Fruit fly (Drosophila melanogaster): Measurements from ENCODE around the gene CG33965.

CG33965 gene

DNA sequence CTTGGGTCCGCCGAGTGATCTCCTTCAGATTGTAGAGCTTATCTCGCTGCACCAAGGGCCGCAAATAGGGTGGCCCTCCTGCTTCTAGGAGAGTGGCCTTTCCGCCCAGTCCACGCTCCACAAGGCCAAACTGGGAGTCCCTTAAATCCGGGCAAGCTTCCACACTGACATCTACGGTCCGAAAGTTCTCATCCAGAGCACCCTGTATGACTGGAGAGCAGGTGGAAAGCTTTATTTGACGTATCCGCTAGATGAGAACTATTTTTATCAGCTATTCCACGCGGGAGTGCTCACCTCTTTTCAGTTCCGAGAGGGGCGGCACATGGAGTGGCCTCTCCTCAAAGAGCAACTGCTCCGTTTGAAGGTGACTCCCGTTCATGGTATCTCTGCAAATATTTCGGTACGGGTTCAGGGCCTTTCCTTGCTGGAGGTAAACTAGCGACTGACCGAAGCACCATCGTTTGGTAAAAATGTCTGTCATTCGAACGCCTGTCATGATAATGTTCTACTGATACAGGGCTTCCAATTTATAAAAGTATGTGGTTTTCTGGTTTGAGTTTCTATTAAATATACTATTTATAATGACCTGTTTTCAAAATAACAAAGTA lies 30.0 kb upstream of the CG33965 start, which contains the start of gene meep (continued):
- TF ChIP-seq CG10366 (GFP tag; IDR thresholded peaks at IDR 0.05): peak; percentile 11; the same call in 1 of the 2 replicates
- peak; percentile 93 for TF ChIP-seq sug (tag; optimal IDR thresholded peaks at IDR 0.05)

dm6 chr3L:1203855-1204431 lies 28.7 kb upstream of the CG33965 start:
- TF ChIP-seq pho (GFP tag; optimal IDR thresholded peaks at IDR 0.05) (no peak), HmgD (GFP tag; optimal IDR thresholded peaks at IDR 0.05) (no peak), repo (GFP tag; optimal IDR thresholded peaks at IDR 0.05) (no peak), Atf6 (GFP tag; IDR thresholded peaks at IDR 0.05) (peak; percentile 48; the same call in 1 of the 2 replicates), psq (GFP tag; optimal IDR thresholded peaks at IDR 0.05) (no peak), Ravus (GFP tag; IDR thresholded peaks at IDR 0.05) (no peak), chn (GFP tag; optimal IDR thresholded peaks at IDR 0.05) (no peak), Meics (GFP tag; optimal IDR thresholded peaks at IDR 0.05) (peak; percentile 12), Opbp (GFP tag; IDR thresholded peaks at IDR 0.05; ENCODE audit: partially characterized antibody) (no peak), inv (GFP tag; IDR thresholded peaks at IDR 0.05; ENCODE audit: partially characterized antibody) (no peak), CTCF (GFP tag; optimal IDR thresholded peaks at IDR 0.05) (no peak), hbn (GFP tag; IDR thresholded peaks at IDR 0.05; ENCODE audit: partially characterized antibody) (no peak), CG34376 (GFP tag; optimal IDR thresholded peaks at IDR 0.05) (no peak), pan (optimal IDR thresholded peaks at IDR 0.05) (no peak), pan (GFP tag; optimal IDR thresholded peaks at IDR 0.05 in 1 of 2, IDR thresholded peaks at IDR 0.05 in 1 of 2) (peak in 1 of 2 experiments; percentile 8), Max (GFP tag; optimal IDR thresholded peaks at IDR 0.05) (no peak), ken (GFP tag; IDR thresholded peaks at IDR 0.05) (no peak), Taf1 (GFP tag; IDR thresholded peaks at IDR 0.05) (no peak), vvl (GFP tag; IDR thresholded peaks at IDR 0.05) (peak; percentile 25; the same call in 1 of the 2 replicates), CG17568 (GFP tag; optimal IDR thresholded peaks at IDR 0.05) (no peak), Asciz (GFP tag; optimal IDR thresholded peaks at IDR 0.05) (no peak), CG30431 (GFP tag; optimal IDR thresholded peaks at IDR 0.05) (no peak), CG14014 (GFP tag; IDR thresholded peaks at IDR 0.05) (peak; percentile 8; the same call in 1 of the 2 replicates), CG11696 (GFP tag; IDR thresholded peaks at IDR 0.05) (no peak), sc (optimal IDR thresholded peaks at IDR 0.05) (no peak), sc (GFP tag; optimal IDR thresholded peaks at IDR 0.05) (no peak), sna (GFP tag; IDR thresholded peaks at IDR 0.05; ENCODE audit: partially characterized antibody) (no peak), bbx (GFP tag; IDR thresholded peaks at IDR 0.05; ENCODE audit: partially characterized antibody) (no peak), CG12299 (tag; optimal IDR thresholded peaks at IDR 0.05) (no peak), E2f2 (GFP tag; IDR thresholded peaks at IDR 0.05) (peak; percentile 16; the same call in 1 of the 2 replicates), CG10274 (GFP tag; optimal IDR thresholded peaks at IDR 0.05) (no peak), wdn (GFP tag; IDR thresholded peaks at IDR 0.05) (no peak), CG12236 (GFP tag; optimal IDR thresholded peaks at IDR 0.05) (no peak), CG2120 (GFP tag; optimal IDR thresholded peaks at IDR 0.05) (peak; percentile 29), ranshi (GFP tag; IDR thresholded peaks at IDR 0.05) (no peak), dimm (GFP tag; IDR thresholded peaks at IDR 0.05) (no peak), CG1603 (tag; optimal IDR thresholded peaks at IDR 0.05) (no peak), CG33213 (GFP tag; optimal IDR thresholded peaks at IDR 0.05) (no peak), Sox102F (GFP tag; optimal IDR thresholded peaks at IDR 0.05) (no peak), CG10431 (GFP tag; optimal IDR thresholded peaks at IDR 0.05) (no peak), unc-4 (GFP tag; IDR thresholded peaks at IDR 0.05; ENCODE audit: partially characterized antibody) (0 out of 2 replicates have a peak, but pooled peaks have one; percentile 30), CG12769 (tag; optimal IDR thresholded peaks at IDR 0.05) (no peak), CG1832 (GFP tag; optimal IDR thresholded peaks at IDR 0.05) (no peak), dysf (GFP tag; IDR thresholded peaks at IDR 0.05) (peak; percentile 37; the same call in 1 of the 3 replicates), CG4730 (GFP tag; IDR thresholded peaks at IDR 0.05) (no peak), ap (GFP tag; IDR thresholded peaks at IDR 0.05) (no peak), CG33557 (GFP tag; optimal IDR thresholded peaks at IDR 0.05) (no peak)
